Worm (Caenorhabditis elegans): ENCODE measurements around the gene old-2.

The old-2 gene

ce11 chrII:9861394-9861793 is 12.0 kb upstream of the old-2 start, which contains the start of gene chil-3:
TSS of gene chil-3 (minus strand) at chrII:9861494.
- TF ChIP-seq somi-1 (GFP tag; optimal IDR thresholded peaks at IDR 0.05) = no peak
- TF ChIP-seq ztf-22 (GFP tag; optimal IDR thresholded peaks at IDR 0.05) = no peak
- no peak for TF ChIP-seq madf-8 (GFP tag; conservative IDR thresholded peaks at IDR 0.05)
- TF ChIP-seq ztf-18 (tag; optimal IDR thresholded peaks at IDR 0.05) = no peak
- TF ChIP-seq ztf-25 (GFP tag; IDR thresholded peaks at IDR 0.05) = no peak
- no peak for TF ChIP-seq mes-4 (tag; optimal IDR thresholded peaks at IDR 0.05)
- TF ChIP-seq unc-62 (GFP tag; optimal IDR thresholded peaks at IDR 0.05) = no peak
- no peak for TF ChIP-seq pha-4 (tag; optimal IDR thresholded peaks at IDR 0.05)
- no peak for TF ChIP-seq F55B11.4 (tag; optimal IDR thresholded peaks at IDR 0.05; ENCODE audit: borderline replicate concordance, insufficient read depth)
- TF ChIP-seq K11D2.4 (GFP tag; IDR thresholded peaks at IDR 0.05) = no peak

DNA sequence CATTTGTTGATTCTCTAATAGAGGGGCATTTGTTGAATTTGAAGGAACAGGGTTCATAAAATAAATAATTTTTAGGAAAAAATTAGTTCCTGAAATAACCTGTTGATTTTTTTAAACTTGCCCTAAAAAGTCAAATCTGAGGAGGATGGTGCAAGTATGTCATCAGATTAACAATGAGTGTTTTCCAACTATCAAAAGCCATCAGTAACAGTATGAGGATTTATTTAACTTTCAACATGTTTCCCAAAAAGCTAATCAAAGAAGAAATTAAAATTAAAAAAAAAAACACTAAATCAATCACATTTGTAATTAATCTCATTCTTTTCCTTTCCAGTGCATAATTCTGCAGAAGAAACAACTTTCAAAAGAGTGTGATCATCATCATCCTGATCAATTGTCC is 10.2 kb upstream of the old-2 start, which contains the start of gene chil-5:
TSS of gene chil-5 (minus strand) at position 101 of the 400 bp plus-strand sequence.
- TF ChIP-seq B0019.2 (GFP tag; conservative IDR thresholded peaks at IDR 0.05) (no peak), nfyb-1 (GFP tag; IDR thresholded peaks at IDR 0.05) (no peak), Y67H2A.10 (GFP tag; conservative IDR thresholded peaks at IDR 0.05) (no peak), F55B11.4 (tag; optimal IDR thresholded peaks at IDR 0.05; ENCODE audit: borderline replicate concordance, insufficient read depth) (no peak), madf-8 (GFP tag; conservative IDR thresholded peaks at IDR 0.05) (no peak)

- no peak for TF ChIP-seq Y95B8A.8 (GFP tag; IDR thresholded peaks at IDR 0.05)
- no peak for TF ChIP-seq F55B11.4 (tag; optimal IDR thresholded peaks at IDR 0.05; ENCODE audit: borderline replicate concordance, insufficient read depth)
- TF ChIP-seq him-1 (tag; optimal IDR thresholded peaks at IDR 0.05) = no peak
- TF ChIP-seq lin-35 (GFP tag; optimal IDR thresholded peaks at IDR 0.05) = no peak
- no peak for TF ChIP-seq dpff-1 (tag; optimal IDR thresholded peaks at IDR 0.05)
- no peak for TF ChIP-seq nhr-90 (tag; optimal IDR thresholded peaks at IDR 0.05)
- TF ChIP-seq Y67H2A.10 (GFP tag; conservative IDR thresholded peaks at IDR 0.05) = no peak
- TF ChIP-seq dpl-1 (GFP tag; optimal IDR thresholded peaks at IDR 0.05) = no peak
- TF ChIP-seq madf-8 (GFP tag; conservative IDR thresholded peaks at IDR 0.05) = no peak
- no peak for TF ChIP-seq lir-1 (GFP tag; conservative IDR thresholded peaks at IDR 0.05)
- no peak for TF ChIP-seq T07F8.4 (tag; optimal IDR thresholded peaks at IDR 0.05)
- TF ChIP-seq egl-44 (GFP tag; IDR thresholded peaks at IDR 0.05) = no peak
- no peak for TF ChIP-seq F49E8.2 (tag; optimal IDR thresholded peaks at IDR 0.05; ENCODE audit: insufficient read depth)
- no peak for TF ChIP-seq aptf-3 (GFP tag; IDR thresholded peaks at IDR 0.05)
Observed at ce11 chrII:9857791-9858190, 8.4 kb upstream of the old-2 start, which contains the start of gene chil-6. TSS of gene chil-6 (minus strand) at chrII:9857891.

ce11 chrII:9855620-9856019 is 6.2 kb upstream of the old-2 start, which contains the start of gene chil-4:
TSS of gene chil-4 (minus strand) at chrII:9855720.
- no peak for TF ChIP-seq Y79H2A.3 (GFP tag; conservative IDR thresholded peaks at IDR 0.05)

- no peak for TF ChIP-seq atf-7 (tag; optimal IDR thresholded peaks at IDR 0.05)
- no peak for TF ChIP-seq let-607 (tag; optimal IDR thresholded peaks at IDR 0.05)
- no peak for TF ChIP-seq snpc-1.1 (tag; optimal IDR thresholded peaks at IDR 0.05; ENCODE audit: insufficient read depth)
- no peak for TF ChIP-seq efl-1 (GFP tag; optimal IDR thresholded peaks at IDR 0.05)
- TF ChIP-seq lsl-1 (GFP tag; optimal IDR thresholded peaks at IDR 0.05) = no peak
- TF ChIP-seq nhr-80 (tag; optimal IDR thresholded peaks at IDR 0.05) = no peak
- no peak for TF ChIP-seq attf-3 (GFP tag; conservative IDR thresholded peaks at IDR 0.05)
- TF ChIP-seq unc-62 (GFP tag; optimal IDR thresholded peaks at IDR 0.05) = no peak
- no peak for TF ChIP-seq aptf-2 (GFP tag; conservative IDR thresholded peaks at IDR 0.05)
- no peak for TF ChIP-seq F57C9.4 (tag; optimal IDR thresholded peaks at IDR 0.05)
- TF ChIP-seq egl-18 (GFP tag; IDR thresholded peaks at IDR 0.05) = no peak
Observed at ce11 chrII:9850945-9851344, 1.5 kb upstream of the old-2 start, which contains the start of gene ZK938.10. TSS of gene ZK938.10 (minus strand) at chrII:9851045.

Measured in whole organism, young adult.